Worm (Caenorhabditis elegans): ENCODE data around the gene Y44A6D.1.
A peak's percentile ranks its signal among the peaks of the same experiment; 100 is the strongest.

Gene Y44A6D.1

ce11 chrV:20749098-20749497 is 40.7 kb downstream of the Y44A6D.1 start (continued):
- TF ChIP-seq ceh-88 (GFP tag; IDR thresholded peaks at IDR 0.05) (no peak), hlh-4 (tag; optimal IDR thresholded peaks at IDR 0.05) (no peak), lin-39 (tag; optimal IDR thresholded peaks at IDR 0.05) (no peak), nhr-47 (tag; optimal IDR thresholded peaks at IDR 0.05) (no peak), C16A3.4 (tag; optimal IDR thresholded peaks at IDR 0.05) (no peak), dpl-1 (GFP tag; optimal IDR thresholded peaks at IDR 0.05) (no peak), alr-1 (tag; optimal IDR thresholded peaks at IDR 0.05; ENCODE audit: borderline replicate concordance) (no peak), zip-4 (GFP tag; optimal IDR thresholded peaks at IDR 0.05) (no peak), fos-1 (tag; optimal IDR thresholded peaks at IDR 0.05) (no peak), nhr-12 (tag; optimal IDR thresholded peaks at IDR 0.05) (no peak), elt-3 (tag; optimal IDR thresholded peaks at IDR 0.05) (no peak), sox-4 (tag; optimal IDR thresholded peaks at IDR 0.05) (no peak), swsn-7 (tag; optimal IDR thresholded peaks at IDR 0.05) (peak; percentile 14), pax-3 (tag; optimal IDR thresholded peaks at IDR 0.05) (no peak), unc-30 (tag; optimal IDR thresholded peaks at IDR 0.05) (no peak), ces-1 (GFP tag; optimal IDR thresholded peaks at IDR 0.05) (no peak), nhr-71 (tag; optimal IDR thresholded peaks at IDR 0.05) (peak; percentile 21), zag-1 (tag; optimal IDR thresholded peaks at IDR 0.05) (no peak), unc-98 (GFP tag; IDR thresholded peaks at IDR 0.05) (no peak), jun-1 (tag; optimal IDR thresholded peaks at IDR 0.05) (no peak), egl-13 (tag; optimal IDR thresholded peaks at IDR 0.05) (no peak), mdl-1 (tag; optimal IDR thresholded peaks at IDR 0.05) (peak in 1 of 2 experiments; percentile 25), ceh-8 (GFP tag; optimal IDR thresholded peaks at IDR 0.05) (no peak), nhr-77 (tag; optimal IDR thresholded peaks at IDR 0.05) (peak; percentile 69), sup-37 (GFP tag; optimal IDR thresholded peaks at IDR 0.05) (no peak), Y116A8C.19 (tag; optimal IDR thresholded peaks at IDR 0.05; ENCODE audit: borderline replicate concordance) (no peak), hlh-17 (GFP tag; optimal IDR thresholded peaks at IDR 0.05; ENCODE audit: borderline replicate concordance) (no peak), blmp-1 (tag; optimal IDR thresholded peaks at IDR 0.05) (peak; percentile 8), vab-15 (tag; optimal IDR thresholded peaks at IDR 0.05) (no peak), ceh-90 (tag; optimal IDR thresholded peaks at IDR 0.05) (no peak), ztf-4 (tag; optimal IDR thresholded peaks at IDR 0.05) (no peak), nhr-90 (tag; optimal IDR thresholded peaks at IDR 0.05; ENCODE audit: poor library complexity) (no peak), nhr-20 (tag; optimal IDR thresholded peaks at IDR 0.05) (peak; percentile 27), aly-2 (tag; optimal IDR thresholded peaks at IDR 0.05) (no peak), F16B12.6 (tag; optimal IDR thresholded peaks at IDR 0.05) (no peak)

- TF ChIP-seq pag-3 (tag; optimal IDR thresholded peaks at IDR 0.05; ENCODE audit: borderline replicate concordance, insufficient read depth) (no peak), unc-86 (tag; optimal IDR thresholded peaks at IDR 0.05) (no peak), F16B12.6 (tag; optimal IDR thresholded peaks at IDR 0.05) (no peak), irx-1 (tag; optimal IDR thresholded peaks at IDR 0.05) (no peak)
These were observed 41.9 kb downstream of the Y44A6D.1 start for ce11 chrV:20747964-20748363.

DNA sequence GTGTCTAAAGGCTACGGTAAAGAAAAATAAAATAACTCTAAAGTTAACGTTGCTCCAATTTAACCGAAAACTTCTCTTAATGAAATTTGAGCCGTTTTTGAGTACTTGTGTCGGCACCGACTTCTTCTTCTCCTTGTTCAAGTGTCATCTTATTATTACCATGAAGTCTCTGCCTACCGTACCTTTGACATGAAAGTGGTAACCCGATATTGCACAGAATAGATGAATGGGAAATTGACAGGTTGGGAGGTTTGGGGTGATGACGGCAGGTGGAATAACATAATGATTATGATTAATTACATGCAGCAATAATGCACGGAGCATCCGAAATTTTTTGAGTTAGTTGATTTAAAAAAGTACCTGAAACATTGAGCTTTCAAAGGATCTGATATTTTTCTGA is 43.0 kb downstream of the Y44A6D.1 start:
- TF ChIP-seq skn-1 (tag; optimal IDR thresholded peaks at IDR 0.05) = no peak
- no peak for TF ChIP-seq efl-1 (optimal IDR thresholded peaks at IDR 0.05)
- peak in 1 of 2 experiments; percentile 72 for TF ChIP-seq efl-1 (GFP tag; optimal IDR thresholded peaks at IDR 0.05 in 1 of 2)

All from whole organism, L1 larva.